Fruit fly (Drosophila melanogaster) whole organism, embryonic: ENCODE measurements around the gene CG42591.

Experiments used
- BEAF-32 ChIP-seq: fragments of 200-800 bp; sonication (Bioruptor generic); optimal IDR thresholded peaks from 3 replicates; lab custom pipeline; 2017; ENCODE audit warnings: missing biosample characterization, missing genetic modification characterization, mild to moderate bottlenecking, moderate library complexity, missing genetic modification reagents
- CG11560 ChIP-seq: fragments of 200-800 bp; sonication (Bioruptor generic); IDR thresholded peaks from 3 replicates; pipeline ENCODE4 v1.3.6; 2022; ENCODE audit warnings: missing biosample characterization, missing genetic modification characterization
- CG11723 ChIP-seq: fragments of 200-800 bp; sonication (Bioruptor generic); optimal IDR thresholded peaks from 2 replicates; lab custom pipeline; 2017; ENCODE audit warnings: missing biosample characterization, mild to moderate bottlenecking, missing genetic modification characterization
- CG12155 ChIP-seq: fragments of 200-800 bp; sonication (Bioruptor generic); optimal IDR thresholded peaks from 3 replicates; lab custom pipeline; 2016; ENCODE audit warnings: missing biosample characterization, missing genetic modification characterization
- CG12391 ChIP-seq: fragments of 200-800 bp; sonication (Bioruptor generic); optimal IDR thresholded peaks from 3 replicates; lab custom pipeline; 2018; ENCODE audit warnings: missing biosample characterization, mild to moderate bottlenecking, missing genetic modification characterization, moderate library complexity
- CG12744 ChIP-seq: fragments of 200-800 bp; sonication (Bioruptor generic); optimal IDR thresholded peaks from 2 replicates; lab custom pipeline; 2016; ENCODE audit warnings: missing biosample characterization, missing genetic modification characterization
- CG13296 ChIP-seq: fragments of 200-800 bp; sonication (Bioruptor generic); optimal IDR thresholded peaks from 3 replicates; lab custom pipeline; 2018; ENCODE audit warnings: missing biosample characterization, mild to moderate bottlenecking, missing genetic modification characterization
- CG13624 ChIP-seq: fragments of 200-800 bp; sonication (Bioruptor generic); optimal IDR thresholded peaks from 2 replicates; lab custom pipeline; 2016; ENCODE audit warnings: missing biosample characterization, missing genetic modification characterization
- CG13894 ChIP-seq: fragments of 200-800 bp; sonication (Bioruptor generic); optimal IDR thresholded peaks from 3 replicates; lab custom pipeline; 2018; ENCODE audit warnings: missing biosample characterization, mild to moderate bottlenecking, missing genetic modification characterization, moderate library complexity
- CG14441 ChIP-seq: fragments of 200-800 bp; sonication (Bioruptor generic); IDR thresholded peaks from 2 replicates; pipeline ENCODE4 v1.3.6; 2022; ENCODE audit warnings: missing biosample characterization, missing genetic modification characterization
- CG18619 ChIP-seq: fragments of 200-800 bp; sonication (Bioruptor generic); optimal IDR thresholded peaks from 3 replicates; lab custom pipeline; 2017; ENCODE audit warnings: missing biosample characterization, mild to moderate bottlenecking, missing genetic modification characterization
- CG30403 ChIP-seq: fragments of 200-800 bp; sonication (Bioruptor generic); optimal IDR thresholded peaks from 3 replicates; lab custom pipeline; 2016; ENCODE audit warnings: missing biosample characterization, missing genetic modification characterization
- CG3065 ChIP-seq: fragments of 200-800 bp; sonication (Bioruptor generic); optimal IDR thresholded peaks from 2 replicates; lab custom pipeline; 2016; ENCODE audit warnings: missing biosample characterization, missing genetic modification characterization
- CG4617 ChIP-seq: fragments of 200-800 bp; sonication (Bioruptor generic); optimal IDR thresholded peaks from 3 replicates; lab custom pipeline; 2016; ENCODE audit warnings: missing biosample characterization, missing genetic modification characterization, borderline replicate concordance
- CG4707 ChIP-seq: fragments of 200-800 bp; sonication (Bioruptor generic); optimal IDR thresholded peaks from 2 replicates; lab custom pipeline; 2018; ENCODE audit warnings: missing biosample characterization, mild to moderate bottlenecking, missing genetic modification characterization, moderate library complexity
- CG4730 ChIP-seq: fragments of 200-800 bp; sonication (Bioruptor generic); IDR thresholded peaks from 2 replicates; pipeline ENCODE4 v1.3.6; 2022; ENCODE audit warnings: missing biosample characterization, missing genetic modification characterization
- CG6683 ChIP-seq: fragments of 200-800 bp; sonication (Bioruptor generic); optimal IDR thresholded peaks from 2 replicates; lab custom pipeline; 2017; ENCODE audit warnings: missing biosample characterization, mild to moderate bottlenecking, missing genetic modification characterization, missing genetic modification reagents
- CG6765 ChIP-seq: fragments of 200-800 bp; sonication (Bioruptor generic); optimal IDR thresholded peaks from 3 replicates; lab custom pipeline; 2017; ENCODE audit warnings: missing biosample characterization, mild to moderate bottlenecking, missing genetic modification characterization
- CG6813 ChIP-seq: fragments of 200-800 bp; sonication (Bioruptor generic); optimal IDR thresholded peaks from 2 replicates; lab custom pipeline; 2017; ENCODE audit warnings: missing biosample characterization, missing genetic modification characterization, mild to moderate bottlenecking, moderate library complexity, missing genetic modification reagents
- CG8089 ChIP-seq: fragments of 200-800 bp; sonication (Bioruptor generic); optimal IDR thresholded peaks from 3 replicates; lab custom pipeline; 2016; ENCODE audit warnings: missing biosample characterization, missing genetic modification characterization
- CG9876 ChIP-seq: fragments of 200-800 bp; sonication (Bioruptor generic); optimal IDR thresholded peaks from 2 replicates; lab custom pipeline; 2016; ENCODE audit warnings: missing biosample characterization, missing genetic modification characterization
- Dip2 ChIP-seq: fragments of 200-800 bp; sonication (Bioruptor generic); IDR thresholded peaks from 2 replicates; pipeline ENCODE4 v1.3.6; 2022; ENCODE audit warnings: missing biosample characterization, missing genetic modification characterization
- ERR ChIP-seq: fragments of 200-800 bp; sonication (Bioruptor generic); optimal IDR thresholded peaks from 2 replicates; lab custom pipeline; 2016; ENCODE audit warnings: missing biosample characterization, missing genetic modification characterization
- GATAe ChIP-seq: fragments of 200-800 bp; sonication (Bioruptor generic); conservative IDR thresholded peaks from 2 replicates; pipeline ENCODE4 v1.3.6; 2022; ENCODE audit warnings: missing biosample characterization, missing genetic modification characterization
- Hr39 ChIP-seq: fragments of >200 bp; optimal IDR thresholded peaks from 2 replicates; lab custom pipeline; 2017
- Kr ChIP-seq: fragments of 200-800 bp; sonication (Bioruptor generic); optimal IDR thresholded peaks from 2 replicates; lab custom pipeline; 2017; ENCODE audit warnings: missing biosample characterization, mild to moderate bottlenecking, missing genetic modification characterization
- Sin3A ChIP-seq: fragments of >200 bp; optimal IDR thresholded peaks from 2 replicates; lab custom pipeline; 2018
- az2 ChIP-seq: fragments of 200-800 bp; sonication (Bioruptor generic); optimal IDR thresholded peaks from 3 replicates; lab custom pipeline; 2016; ENCODE audit warnings: missing biosample characterization, missing genetic modification characterization
- bab2 ChIP-seq: fragments of 200-800 bp; sonication (Bioruptor generic); optimal IDR thresholded peaks from 2 replicates; lab custom pipeline; 2016; ENCODE audit warnings: missing biosample characterization, missing genetic modification characterization
- btn ChIP-seq: fragments of 200-800 bp; sonication (Bioruptor generic); optimal IDR thresholded peaks from 2 replicates; lab custom pipeline; 2016; ENCODE audit warnings: missing biosample characterization, missing genetic modification characterization
- caup ChIP-seq: fragments of 200-800 bp; sonication (Bioruptor generic); optimal IDR thresholded peaks from 3 replicates; lab custom pipeline; 2017; ENCODE audit warnings: missing biosample characterization, mild to moderate bottlenecking, missing genetic modification characterization, moderate library complexity; ENCODE audit not compliant: severe bottlenecking
- crol ChIP-seq: fragments of 200-800 bp; sonication (Bioruptor generic); IDR thresholded peaks from 2 replicates; pipeline ENCODE4 v1.3.6; 2022; ENCODE audit warnings: missing biosample characterization, missing genetic modification characterization
- disco-r ChIP-seq: fragments of 200-800 bp; sonication (Bioruptor generic); optimal IDR thresholded peaks from 2 replicates; lab custom pipeline; 2016; ENCODE audit warnings: missing biosample characterization, missing genetic modification characterization
- eve ChIP-seq, 2 experiments: fragments of >200 bp; optimal IDR thresholded peaks; 2 replicates each; lab custom pipeline; 2017; ENCODE audit warnings: missing biosample characterization in 2 of 2, missing genetic modification characterization in 2 of 2
- exex ChIP-seq: fragments of 200-800 bp; sonication (Bioruptor generic); optimal IDR thresholded peaks from 4 replicates; lab custom pipeline; 2018; ENCODE audit warnings: missing biosample characterization, mild to moderate bottlenecking, missing genetic modification characterization, moderate library complexity
- eyg ChIP-seq: fragments of 200-800 bp; sonication (Bioruptor generic); optimal IDR thresholded peaks from 3 replicates; lab custom pipeline; 2016; ENCODE audit warnings: missing biosample characterization, missing genetic modification characterization
- gem ChIP-seq: fragments of 200-800 bp; sonication (Bioruptor generic); optimal IDR thresholded peaks from 2 replicates; lab custom pipeline; 2019; ENCODE audit warnings: missing biosample characterization, mild to moderate bottlenecking, missing genetic modification characterization, moderate library complexity
- grn ChIP-seq: fragments of 200-800 bp; sonication (Bioruptor generic); optimal IDR thresholded peaks from 3 replicates; lab custom pipeline; 2017; ENCODE audit warnings: missing biosample characterization, missing genetic modification characterization
- hbn ChIP-seq: fragments of 200-800 bp; sonication (Bioruptor generic); IDR thresholded peaks from 2 replicates; pipeline ENCODE4 v1.3.6; 2022; ENCODE audit warnings: missing biosample characterization, missing genetic modification characterization; ENCODE audit not compliant: partially characterized antibody
- lilli ChIP-seq: fragments of 200-800 bp; sonication (Bioruptor generic); optimal IDR thresholded peaks from 3 replicates; lab custom pipeline; 2016; ENCODE audit warnings: missing biosample characterization, missing genetic modification characterization
- nmo ChIP-seq: fragments of 200-800 bp; sonication (Bioruptor generic); optimal IDR thresholded peaks from 2 replicates; lab custom pipeline; 2018; ENCODE audit warnings: missing biosample characterization, mild to moderate bottlenecking, missing genetic modification characterization, moderate library complexity
- odd ChIP-seq: fragments of 200-800 bp; sonication (Bioruptor generic); optimal IDR thresholded peaks from 2 replicates; lab custom pipeline; 2017; ENCODE audit warnings: missing biosample characterization, mild to moderate bottlenecking, missing genetic modification characterization
- onecut ChIP-seq: fragments of 200-800 bp; sonication (Bioruptor generic); IDR thresholded peaks from 2 replicates; pipeline ENCODE4 v1.3.6; 2022; ENCODE audit warnings: missing biosample characterization, missing genetic modification characterization
- pzg ChIP-seq: fragments of 200-800 bp; sonication (Bioruptor generic); optimal IDR thresholded peaks from 3 replicates; lab custom pipeline; 2018; ENCODE audit warnings: missing biosample characterization, mild to moderate bottlenecking, missing genetic modification characterization, moderate library complexity
- schlank ChIP-seq: fragments of 200-800 bp; sonication (Bioruptor generic); optimal IDR thresholded peaks from 2 replicates; lab custom pipeline; 2018; ENCODE audit warnings: missing biosample characterization, mild to moderate bottlenecking, missing genetic modification characterization
- scrt ChIP-seq: fragments of 200-800 bp; sonication (Bioruptor generic); optimal IDR thresholded peaks from 2 replicates; lab custom pipeline; 2018; ENCODE audit warnings: missing biosample characterization, mild to moderate bottlenecking, missing genetic modification characterization, moderate library complexity
- sd ChIP-seq: fragments of 200-800 bp; sonication (Bioruptor generic); optimal IDR thresholded peaks from 3 replicates; lab custom pipeline; 2018; ENCODE audit warnings: missing biosample characterization, mild to moderate bottlenecking, missing genetic modification characterization, moderate library complexity
- sr ChIP-seq: fragments of 200-800 bp; sonication (Bioruptor generic); IDR thresholded peaks from 3 replicates; pipeline ENCODE4 v1.3.6; 2022; ENCODE audit warnings: missing biosample characterization, missing genetic modification characterization
- stwl ChIP-seq: fragments of 200-800 bp; sonication (Bioruptor generic); optimal IDR thresholded peaks from 3 replicates; lab custom pipeline; 2018; ENCODE audit warnings: missing biosample characterization, mild to moderate bottlenecking, missing genetic modification characterization, moderate library complexity
- zfh1 ChIP-seq: fragments of 200-800 bp; sonication (Bioruptor generic); IDR thresholded peaks from 3 replicates; pipeline ENCODE4 v1.3.6; 2022; ENCODE audit warnings: missing biosample characterization, missing genetic modification characterization

Gene CG42591

dm6 chr3L:8108201-8108600 is 38.4 kb upstream of the CG42591 start:
- TF ChIP-seq caup (GFP tag; lab: Kevin White, UChicago) (no peak), CG14441 (GFP tag; lab: Robert Waterston, UW) (no peak), CG13894 (tag; lab: Kevin White, UChicago) (peak; percentile 59), CG11723 (no peak), pzg (GFP tag; lab: Kevin White, UChicago) (no peak), Sin3A (lab: Kevin White, UChicago) (no peak), CG18619 (GFP tag; lab: Kevin White, UChicago) (no peak), gem (tag; lab: Kevin White, UChicago) (no peak), odd (GFP tag; lab: Kevin White, UChicago) (no peak), onecut (GFP tag; lab: Robert Waterston, UW) (peak; percentile 65)

- no peak for TF ChIP-seq eyg
- no peak for TF ChIP-seq CG6683 (GFP tag; lab: Kevin White, UChicago)
- no peak for TF ChIP-seq BEAF-32 (GFP tag; lab: Kevin White, UChicago)
- TF ChIP-seq az2 (GFP tag; lab: Kevin White, UChicago) = no peak
- no peak for TF ChIP-seq hbn (GFP tag; lab: Robert Waterston, UW)
- TF ChIP-seq scrt (GFP tag; lab: Kevin White, UChicago) = no peak
- TF ChIP-seq CG30403 (GFP tag; lab: Kevin White, UChicago) = no peak
- TF ChIP-seq CG12391 (tag; lab: Kevin White, UChicago) = no peak
- TF ChIP-seq eve (GFP tag; optimal IDR thresholded peaks at IDR 0.05; lab: Kevin White, UChicago) = no peak
- TF ChIP-seq CG13624 (GFP tag; lab: Kevin White, UChicago) = no peak
- TF ChIP-seq ERR (GFP tag; lab: Kevin White, UChicago) = no peak
- no peak for TF ChIP-seq CG8089 (GFP tag; lab: Kevin White, UChicago)
- no peak for TF ChIP-seq bab2 (GFP tag; lab: Kevin White, UChicago)
- TF ChIP-seq GATAe (GFP tag; lab: Robert Waterston, UW) = peak; percentile 28; the same call in 1 of the 2 replicates
- no peak for TF ChIP-seq stwl (tag; lab: Kevin White, UChicago)
- TF ChIP-seq CG12744 (GFP tag; lab: Kevin White, UChicago) = no peak
- no peak for TF ChIP-seq nmo (GFP tag; lab: Kevin White, UChicago)
- TF ChIP-seq exex (tag; lab: Kevin White, UChicago) = peak; percentile 74
- no peak for TF ChIP-seq CG6765 (GFP tag; lab: Kevin White, UChicago)
- TF ChIP-seq Kr = no peak
- TF ChIP-seq CG3065 = no peak
- TF ChIP-seq sr (GFP tag; lab: Robert Waterston, UW) = 0 out of 3 replicates have a peak, but pooled peaks have one; percentile 19
- peak; percentile 28 for TF ChIP-seq grn
- TF ChIP-seq Hr39 (lab: Kevin White, UChicago) = no peak
- peak; percentile 28; the same call in 1 of the 2 replicates for TF ChIP-seq crol (GFP tag; lab: Robert Waterston, UW)
- TF ChIP-seq Dip2 = no peak
- TF ChIP-seq schlank (tag; lab: Kevin White, UChicago) = no peak
- no peak for TF ChIP-seq CG6813 (GFP tag; lab: Kevin White, UChicago)
- TF ChIP-seq zfh1 (GFP tag; lab: Robert Waterston, UW) = no peak
- TF ChIP-seq CG13296 (GFP tag; lab: Kevin White, UChicago) = no peak
- TF ChIP-seq sd = peak; percentile 65
- no peak for TF ChIP-seq CG12155 (GFP tag; lab: Kevin White, UChicago)
- no peak for TF ChIP-seq btn (GFP tag; lab: Kevin White, UChicago)
- TF ChIP-seq disco-r (GFP tag; lab: Kevin White, UChicago) = no peak
- no peak for TF ChIP-seq CG4730 (GFP tag; lab: Robert Waterston, UW)
- no peak for TF ChIP-seq CG9876
- no peak for TF ChIP-seq CG4617
- no peak for TF ChIP-seq CG11560 (tag; lab: Robert Waterston, UW)
- no peak for TF ChIP-seq CG4707 (GFP tag; lab: Kevin White, UChicago)
- TF ChIP-seq lilli = no peak
These were observed 27.3 kb upstream of the CG42591 start for dm6 chr3L:8097101-8097500.
